Worm (Caenorhabditis elegans) whole organism, L2 larva: ENCODE results near the gene rgs-9.

ENCODE experiments used
- C34F6.9 ChIP-seq: fragments of 150-350 bp; optimal IDR thresholded peaks from 2 replicates; lab custom pipeline; 2014; ENCODE audit warnings: missing biosample characterization, missing genetic modification characterization
- F13H6.1 ChIP-seq: sonication (generic microtip); optimal IDR thresholded peaks from 2 replicates; lab custom pipeline; 2016; ENCODE audit warnings: missing genetic modification characterization, missing compliant biosample characterization
- Y55F3AM.14 ChIP-seq: fragments of 200-800 bp; sonication (Bioruptor generic); optimal IDR thresholded peaks from 2 replicates; lab custom pipeline; 2018; ENCODE audit warnings: mild to moderate bottlenecking, missing genetic modification characterization, missing compliant biosample characterization
- ZK546.5 ChIP-seq: sonication (generic microtip); optimal IDR thresholded peaks from 2 replicates; lab custom pipeline; 2017; ENCODE audit warnings: missing biosample characterization, missing genetic modification characterization
- alr-1 ChIP-seq: fragments of 150-350 bp; optimal IDR thresholded peaks from 2 replicates; lab custom pipeline; 2014; ENCODE audit warnings: missing biosample characterization, missing genetic modification characterization
- ama-1 ChIP-seq: fragments of 150-350 bp; optimal IDR thresholded peaks from 2 replicates; lab custom pipeline; 2018; ENCODE audit warnings: inconsistent platforms
- blmp-1 ChIP-seq: sonication (generic microtip); optimal IDR thresholded peaks from 2 replicates; lab custom pipeline; 2017; ENCODE audit warnings: missing genetic modification characterization, mild to moderate bottlenecking, missing compliant biosample characterization, antibody characterized with exemption, moderate library complexity; ENCODE audit not compliant: insufficient read depth
- ceh-16 ChIP-seq: fragments of 150-350 bp; optimal IDR thresholded peaks from 2 replicates; lab custom pipeline; 2014; ENCODE audit warnings: missing biosample characterization, missing genetic modification characterization
- ceh-82 ChIP-seq: fragments of 150-350 bp; optimal IDR thresholded peaks from 2 replicates; lab custom pipeline; 2014; ENCODE audit warnings: missing biosample characterization, missing genetic modification characterization
- crh-2 ChIP-seq: sonication (generic microtip); optimal IDR thresholded peaks from 2 replicates; lab custom pipeline; 2017; ENCODE audit warnings: missing biosample characterization, missing genetic modification characterization
- dmd-4 ChIP-seq: sonication (generic microtip); optimal IDR thresholded peaks from 2 replicates; lab custom pipeline; 2017; ENCODE audit warnings: missing biosample characterization, missing genetic modification characterization
- egl-27 ChIP-seq: sonication (generic microtip); optimal IDR thresholded peaks from 3 replicates; lab custom pipeline; 2017; ENCODE audit warnings: missing biosample characterization, missing genetic modification reagents, missing genetic modification characterization
- fos-1 ChIP-seq: fragments of 150-350 bp; optimal IDR thresholded peaks from 2 replicates; lab custom pipeline; 2014; ENCODE audit warnings: missing biosample characterization, missing genetic modification characterization
- gmeb-1 ChIP-seq: fragments of 150-350 bp; optimal IDR thresholded peaks from 2 replicates; lab custom pipeline; 2014; ENCODE audit warnings: missing biosample characterization, missing genetic modification characterization
- lin-11 ChIP-seq: fragments of 150-350 bp; sonication (generic microtip); optimal IDR thresholded peaks from 2 replicates; lab custom pipeline; 2014; ENCODE audit warnings: missing biosample characterization, missing genetic modification characterization, inconsistent platforms, mixed read lengths
- lin-13 ChIP-seq: fragments of 150-350 bp; optimal IDR thresholded peaks from 2 replicates; lab custom pipeline; 2014; ENCODE audit warnings: missing biosample characterization, missing genetic modification reagents, missing genetic modification characterization
- lin-39 ChIP-seq: fragments of 150-350 bp; optimal IDR thresholded peaks from 2 replicates; lab custom pipeline; 2014; ENCODE audit warnings: missing biosample characterization, missing genetic modification reagents, missing genetic modification characterization
- lsy-2 ChIP-seq, 2 experiments: fragments of 150-350 bp in 1 of 2; sonication (generic microtip) in 1 of 2; optimal IDR thresholded peaks; 2 replicates each; lab custom pipeline; 2014 to 2017; ENCODE audit warnings: missing biosample characterization in 2 of 2, missing genetic modification characterization in 2 of 2
- mab-5 ChIP-seq: fragments of 150-350 bp; optimal IDR thresholded peaks from 2 replicates; lab custom pipeline; 2014; ENCODE audit warnings: missing biosample characterization, missing genetic modification characterization
- mbf-1 ChIP-seq: sonication (generic microtip); optimal IDR thresholded peaks from 2 replicates; lab custom pipeline; 2017; ENCODE audit warnings: missing biosample characterization, missing genetic modification characterization
- mdl-1 ChIP-seq, 2 experiments: fragments of 150-350 bp in 1 of 2; sonication (generic microtip) in 1 of 2; optimal IDR thresholded peaks; 2 replicates each; lab custom pipeline; 2017; ENCODE audit warnings: missing biosample characterization in 2 of 2, missing genetic modification characterization in 2 of 2
- nhr-10 ChIP-seq: sonication (generic microtip); optimal IDR thresholded peaks from 2 replicates; lab custom pipeline; 2017; ENCODE audit warnings: missing biosample characterization, missing genetic modification characterization
- nhr-11 ChIP-seq: fragments of 150-350 bp; optimal IDR thresholded peaks from 2 replicates; lab custom pipeline; 2014; ENCODE audit warnings: missing biosample characterization, missing genetic modification characterization
- nhr-12 ChIP-seq: fragments of 150-350 bp; optimal IDR thresholded peaks from 2 replicates; lab custom pipeline; 2014; ENCODE audit warnings: missing biosample characterization, missing genetic modification characterization
- nhr-129 ChIP-seq: fragments of 150-350 bp; optimal IDR thresholded peaks from 2 replicates; lab custom pipeline; 2014; ENCODE audit warnings: missing biosample characterization, missing genetic modification characterization
- nhr-21 ChIP-seq: fragments of 150-350 bp; optimal IDR thresholded peaks from 2 replicates; lab custom pipeline; 2014; ENCODE audit warnings: missing biosample characterization, missing genetic modification characterization
- nhr-23 ChIP-seq: fragments of 150-350 bp; optimal IDR thresholded peaks from 2 replicates; lab custom pipeline; 2014; ENCODE audit warnings: missing biosample characterization, missing genetic modification reagents, missing genetic modification characterization
- nhr-237 ChIP-seq: fragments of 150-350 bp; optimal IDR thresholded peaks from 2 replicates; lab custom pipeline; 2014; ENCODE audit warnings: missing biosample characterization, missing genetic modification characterization
- nhr-6 ChIP-seq: fragments of 150-350 bp; optimal IDR thresholded peaks from 2 replicates; lab custom pipeline; 2014; ENCODE audit warnings: missing biosample characterization, missing genetic modification characterization
- nhr-77 ChIP-seq: fragments of 150-350 bp; optimal IDR thresholded peaks from 2 replicates; lab custom pipeline; 2014; ENCODE audit warnings: missing biosample characterization, missing genetic modification characterization
- peb-1 ChIP-seq: fragments of 150-350 bp; optimal IDR thresholded peaks from 2 replicates; lab custom pipeline; 2014; ENCODE audit warnings: missing biosample characterization, missing genetic modification characterization
- sem-4 ChIP-seq: fragments of 150-350 bp; optimal IDR thresholded peaks from 2 replicates; lab custom pipeline; 2014; ENCODE audit warnings: missing biosample characterization, missing genetic modification reagents, missing genetic modification characterization
- sma-3 ChIP-seq: sonication (generic microtip); optimal IDR thresholded peaks from 2 replicates; lab custom pipeline; 2016; ENCODE audit warnings: missing genetic modification reagents, missing genetic modification characterization, missing compliant biosample characterization
- sma-9 ChIP-seq, 2 experiments: fragments of 150-350 bp in 1 of 2; sonication (generic microtip) in 1 of 2; optimal IDR thresholded peaks; 2 replicates each; lab custom pipeline; 2014 to 2016; ENCODE audit warnings: missing genetic modification characterization in 2 of 2, mild to moderate bottlenecking in 1 of 2, missing biosample characterization in 1 of 2, missing compliant biosample characterization in 1 of 2, missing genetic modification reagents in 1 of 2, moderate library complexity in 1 of 2
- snpc-4 ChIP-seq: fragments of 150-350 bp; optimal IDR thresholded peaks from 2 replicates; lab custom pipeline; 2014; ENCODE audit warnings: missing biosample characterization, missing genetic modification characterization
- unc-39 ChIP-seq: fragments of 150-350 bp; optimal IDR thresholded peaks from 2 replicates; lab custom pipeline; 2014; ENCODE audit warnings: missing biosample characterization, missing genetic modification characterization
- unc-55 ChIP-seq: fragments of 150-350 bp; sonication (generic microtip); optimal IDR thresholded peaks from 3 replicates; lab custom pipeline; 2014; ENCODE audit warnings: missing biosample characterization, missing genetic modification reagents, missing genetic modification characterization
- unc-62 ChIP-seq: fragments of 150-350 bp; optimal IDR thresholded peaks from 2 replicates; lab custom pipeline; 2014; ENCODE audit warnings: missing biosample characterization, missing genetic modification reagents, missing genetic modification characterization
- zag-1 ChIP-seq: fragments of 150-350 bp; optimal IDR thresholded peaks from 2 replicates; lab custom pipeline; 2014; ENCODE audit warnings: missing biosample characterization, missing genetic modification characterization
- ztf-1 ChIP-seq: fragments of 200-800 bp; sonication (Bioruptor generic); conservative IDR thresholded peaks from 2 replicates; pipeline ENCODE4 v1.3.6; 2022; ENCODE audit warnings: missing genetic modification characterization, missing compliant biosample characterization
- ztf-11 ChIP-seq: sonication (generic microtip); optimal IDR thresholded peaks from 2 replicates; lab custom pipeline; 2017; ENCODE audit warnings: missing biosample characterization, missing genetic modification characterization
- ztf-4 ChIP-seq: fragments of 150-350 bp; optimal IDR thresholded peaks from 2 replicates; lab custom pipeline; 2014; ENCODE audit warnings: missing biosample characterization, missing genetic modification characterization

Gene rgs-9

DNA sequence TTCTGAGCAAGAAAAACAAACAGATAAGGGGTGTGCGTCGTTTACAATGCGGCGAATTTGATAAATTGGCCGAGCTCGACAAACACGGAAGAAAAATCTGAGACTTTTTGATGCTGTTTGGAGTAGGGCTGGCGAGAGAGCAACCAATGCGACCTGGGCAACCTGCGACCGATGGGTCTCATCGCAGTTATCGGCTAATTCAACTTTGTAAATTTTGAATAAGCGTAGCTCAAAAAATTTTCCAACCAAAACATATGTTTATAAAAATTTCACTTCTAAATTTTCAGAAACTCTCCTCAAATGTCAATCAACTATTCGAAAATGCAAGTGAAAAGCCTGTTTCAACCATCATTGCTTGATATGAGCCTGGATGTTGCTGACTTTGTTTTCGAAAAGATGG, 23.2 kb upstream of the rgs-9 start, which contains the start of gene B0294.3:
Gene B0294.3, plus strand, starts transcription at position 301 of the 400 bp plus-strand sequence.
- no peak for TF ChIP-seq ztf-1 (GFP tag; lab: Robert Waterston, UW)
- TF ChIP-seq, all 48 proteins: peak for 0

DNA sequence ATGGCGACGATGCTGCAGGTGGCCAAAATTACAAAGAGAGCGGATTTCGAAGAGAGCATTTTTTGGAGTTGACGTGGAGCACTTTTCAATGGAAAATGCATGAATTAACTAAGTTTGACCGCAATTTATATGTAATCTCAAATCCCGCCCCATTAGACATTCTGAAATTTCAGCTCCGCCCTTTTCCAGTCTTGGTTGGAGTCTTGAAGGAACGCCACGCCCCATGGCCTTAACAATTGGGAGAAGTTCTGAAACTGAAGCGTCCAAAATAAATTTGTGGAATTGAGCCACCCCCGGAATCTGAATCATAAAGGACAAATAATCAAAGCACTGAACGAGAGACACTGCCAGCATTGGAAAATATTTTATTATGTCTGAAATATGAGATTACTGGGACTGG, 17.8 kb upstream of the rgs-9 start, which contains the start of gene B0294.1:
Gene B0294.1, minus strand, starts transcription at position 101 of the 400 bp plus-strand sequence.
- TF ChIP-seq nhr-129 (tag; lab: Kevin White, UChicago) (no peak), C34F6.9 (no peak), nhr-10 (tag; lab: Kevin White, UChicago) (no peak), Y55F3AM.14 (no peak), gmeb-1 (tag; lab: Kevin White, UChicago) (no peak), crh-2 (tag; lab: Kevin White, UChicago) (no peak), sem-4 (no peak), ZK546.5 (no peak), ztf-1 (GFP tag; lab: Robert Waterston, UW) (no peak)

DNA sequence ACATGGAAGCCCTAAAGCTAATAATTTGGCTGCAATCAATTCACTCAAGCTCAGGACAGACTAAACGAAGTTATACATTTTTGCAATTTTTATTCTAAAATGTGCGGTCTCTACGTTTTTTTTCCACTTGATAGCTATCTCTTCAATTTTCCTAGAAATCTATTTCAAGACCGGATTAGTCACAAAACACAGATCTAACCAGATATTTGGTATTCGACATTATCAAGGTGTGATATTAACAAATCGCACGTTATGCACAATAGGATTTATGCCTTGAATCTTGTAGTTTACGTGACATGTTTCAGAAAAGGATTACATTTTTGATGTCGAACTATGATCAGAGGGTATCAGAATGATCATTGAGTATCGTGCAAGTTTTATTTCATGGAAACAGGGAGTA, 13.6 kb upstream of the rgs-9 start:
- TF ChIP-seq zag-1 (tag; lab: Kevin White, UChicago) (no peak), nhr-237 (no peak), ztf-1 (GFP tag; lab: Robert Waterston, UW) (no peak), unc-55 (GFP tag; lab: Kevin White, UChicago) (no peak), nhr-12 (tag; lab: Kevin White, UChicago) (no peak), mdl-1 (tag; optimal IDR thresholded peaks at IDR 0.05; lab: Kevin White, UChicago) (no peak), snpc-4 (tag; lab: Kevin White, UChicago) (no peak), sma-9 (GFP tag; optimal IDR thresholded peaks at IDR 0.05; lab: Kevin White, UChicago) (no peak), sma-9 (tag; optimal IDR thresholded peaks at IDR 0.05; lab: Kevin White, UChicago) (no peak), nhr-21 (tag; lab: Kevin White, UChicago) (no peak), gmeb-1 (tag; lab: Kevin White, UChicago) (no peak), ztf-4 (tag; lab: Kevin White, UChicago) (no peak)
- TF ChIP-seq, all 48 proteins: peak for 0

DNA sequence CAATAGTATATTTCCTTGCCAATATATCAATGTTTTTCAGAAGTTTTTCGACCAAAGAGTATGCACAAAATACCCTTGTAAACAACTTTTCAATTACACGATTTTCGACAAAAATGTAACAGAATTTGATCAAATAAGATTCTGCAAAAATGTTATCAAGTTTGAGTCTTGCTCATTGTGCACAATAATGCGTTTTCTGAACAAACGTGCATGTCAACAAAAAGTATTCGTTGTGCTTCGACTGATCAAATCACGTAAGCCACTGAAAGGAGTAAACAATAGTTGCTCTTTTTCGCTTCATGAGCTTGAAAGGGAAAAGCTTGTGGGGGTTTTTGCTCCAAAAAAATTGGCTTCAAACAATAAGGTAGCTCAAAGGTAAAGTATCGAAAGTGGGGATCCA, 8.0 kb upstream of the rgs-9 start:
- TF ChIP-seq alr-1 (tag; lab: Kevin White, UChicago) (no peak), lin-11 (tag; lab: Kevin White, UChicago) (no peak), fos-1 (tag; lab: Kevin White, UChicago) (no peak), ceh-82 (tag; lab: Kevin White, UChicago) (no peak)

DNA sequence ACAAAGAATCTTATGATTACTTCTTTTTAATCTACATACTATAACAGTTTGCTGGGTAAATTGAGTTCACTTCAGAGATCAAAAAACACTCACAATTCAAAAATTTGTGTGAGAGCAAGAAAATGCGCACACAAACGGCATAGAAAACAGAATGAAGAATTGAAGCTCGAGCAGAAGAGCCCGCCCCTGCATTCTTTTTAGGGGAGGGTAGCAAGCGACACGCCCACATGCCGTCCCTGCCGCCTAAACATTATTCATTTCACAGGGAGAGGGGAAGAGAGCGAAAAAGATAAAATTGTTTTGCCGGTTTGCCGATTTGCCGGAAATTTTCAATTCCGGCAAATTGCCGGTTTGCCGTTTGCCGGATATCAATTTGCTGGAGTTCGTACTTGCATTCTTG, 5.7 kb upstream of the rgs-9 start:
- TF ChIP-seq F13H6.1 (tag; lab: Kevin White, UChicago) = peak; percentile 78
- no peak for TF ChIP-seq nhr-23 (tag; lab: Kevin White, UChicago)
- TF ChIP-seq nhr-12 (tag; lab: Kevin White, UChicago) = no peak
- TF ChIP-seq lin-13 (GFP tag; lab: Kevin White, UChicago) = no peak
- no peak for TF ChIP-seq dmd-4 (tag; lab: Kevin White, UChicago)
- peak; percentile 85 for TF ChIP-seq ceh-82 (tag; lab: Kevin White, UChicago)
- peak; percentile 82 for TF ChIP-seq nhr-129 (tag; lab: Kevin White, UChicago)
- peak; percentile 72 for TF ChIP-seq nhr-77 (tag; lab: Kevin White, UChicago)
- peak; percentile 77 for TF ChIP-seq nhr-21 (tag; lab: Kevin White, UChicago)
- no peak for TF ChIP-seq unc-62 (GFP tag; lab: Kevin White, UChicago)
- TF ChIP-seq snpc-4 (tag; lab: Kevin White, UChicago) = peak; percentile 77
- no peak for TF ChIP-seq ztf-4 (tag; lab: Kevin White, UChicago)
- peak; percentile 50 to 61 for TF ChIP-seq mdl-1 (tag; optimal IDR thresholded peaks at IDR 0.05; lab: Kevin White, UChicago)
- TF ChIP-seq sma-3 (GFP tag; lab: Kevin White, UChicago) = peak; percentile 83
- TF ChIP-seq lsy-2 (tag; optimal IDR thresholded peaks at IDR 0.05; lab: Kevin White, UChicago) = peak in 1 of 2 experiments; percentile 91
- TF ChIP-seq alr-1 (tag; lab: Kevin White, UChicago) = no peak
- peak; percentile 56 for TF ChIP-seq C34F6.9
- TF ChIP-seq gmeb-1 (tag; lab: Kevin White, UChicago) = peak; percentile 75
- peak; percentile 55 for TF ChIP-seq zag-1 (tag; lab: Kevin White, UChicago)
- no peak for TF ChIP-seq ztf-11 (tag; lab: Kevin White, UChicago)
- TF ChIP-seq mab-5 (tag; lab: Kevin White, UChicago) = peak; percentile 89
- TF ChIP-seq fos-1 (tag; lab: Kevin White, UChicago) = peak; percentile 48
- peak; percentile 63 for TF ChIP-seq crh-2 (tag; lab: Kevin White, UChicago)
- peak; percentile 4 for TF ChIP-seq ZK546.5
- peak; percentile 37 for TF ChIP-seq mbf-1 (tag; lab: Kevin White, UChicago)
- TF ChIP-seq nhr-10 (tag; lab: Kevin White, UChicago) = peak; percentile 87
- peak; percentile 39 for TF ChIP-seq nhr-6
- peak; percentile 15 for TF ChIP-seq blmp-1 (tag; lab: Kevin White, UChicago)
- TF ChIP-seq peb-1 (tag; lab: Kevin White, UChicago) = no peak
- no peak for TF ChIP-seq ztf-1 (GFP tag; lab: Robert Waterston, UW)
- peak; percentile 55 for TF ChIP-seq sem-4
- no peak for TF ChIP-seq ama-1 (lab: Kevin White, UChicago)
- TF ChIP-seq unc-39 (tag; lab: Kevin White, UChicago) = no peak
- no peak for TF ChIP-seq lin-39 (tag; lab: Kevin White, UChicago)
- TF ChIP-seq nhr-11 = no peak
- TF ChIP-seq ceh-16 (tag; lab: Kevin White, UChicago) = no peak
- TF ChIP-seq egl-27 = peak; percentile 52
- peak; percentile 83 for TF ChIP-seq sma-9 (GFP tag; optimal IDR thresholded peaks at IDR 0.05; lab: Kevin White, UChicago)
- no peak for TF ChIP-seq sma-9 (tag; optimal IDR thresholded peaks at IDR 0.05; lab: Kevin White, UChicago)
